Worm (Caenorhabditis elegans) whole organism, L3 larva: ENCODE measurements around the gene K11D9.3.

ENCODE experiments used
- ceh-28 ChIP-seq: fragments of 150-350 bp; optimal IDR thresholded peaks from 2 replicates; lab custom pipeline; 2014; ENCODE audit warnings: missing biosample characterization, missing genetic modification reagents, missing genetic modification characterization
- jun-1 ChIP-seq: fragments of 150-350 bp; optimal IDR thresholded peaks from 2 replicates; lab custom pipeline; 2014; ENCODE audit warnings: missing biosample characterization, missing genetic modification reagents, missing genetic modification characterization
- nhr-77 ChIP-seq: fragments of 150-350 bp; optimal IDR thresholded peaks from 2 replicates; lab custom pipeline; 2014; ENCODE audit warnings: missing biosample characterization, missing genetic modification characterization
- skn-1 ChIP-seq: fragments of 150-350 bp; optimal IDR thresholded peaks from 2 replicates; lab custom pipeline; 2014; ENCODE audit warnings: missing biosample characterization, missing genetic modification characterization
- snpc-4 ChIP-seq: fragments of 150-350 bp; optimal IDR thresholded peaks from 2 replicates; lab custom pipeline; 2014; ENCODE audit warnings: missing biosample characterization, missing genetic modification characterization
- unc-39 ChIP-seq: sonication (generic microtip); optimal IDR thresholded peaks from 4 replicates; lab custom pipeline; 2017; ENCODE audit warnings: missing biosample characterization, missing genetic modification characterization
- ztf-4 ChIP-seq: fragments of 150-350 bp; optimal IDR thresholded peaks from 2 replicates; lab custom pipeline; 2014; ENCODE audit warnings: missing biosample characterization, missing genetic modification characterization

DNA sequence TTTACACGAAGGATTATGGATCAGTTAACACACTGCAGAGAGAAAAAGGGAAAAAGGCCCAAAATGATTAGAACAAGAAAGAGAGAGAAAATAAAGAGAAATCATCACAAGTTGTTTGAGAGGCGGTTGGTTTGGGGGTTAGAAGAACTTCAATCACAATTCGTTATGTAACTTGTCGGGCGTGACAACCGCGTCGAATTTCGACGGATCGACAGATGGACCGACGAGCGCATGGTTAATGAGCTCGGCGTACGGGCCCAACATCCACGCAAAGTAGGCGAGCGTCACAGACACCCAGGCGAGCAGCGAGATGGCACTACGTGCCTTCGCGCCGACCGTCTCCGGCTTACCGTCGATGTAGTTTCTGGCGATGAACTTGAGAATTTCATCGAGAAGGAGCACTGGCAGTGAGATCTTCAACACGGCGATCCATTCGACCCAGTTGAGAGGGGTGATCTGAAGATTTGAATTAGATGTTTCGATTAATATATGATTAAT, 10.8 kb upstream of the K11D9.3 start:
- TF ChIP-seq skn-1 (no peak), unc-39 (no peak), ceh-28 (tag; lab: Kevin White, UChicago) (no peak), snpc-4 (tag; lab: Kevin White, UChicago) (no peak), ztf-4 (tag; lab: Kevin White, UChicago) (no peak), nhr-77 (tag; lab: Kevin White, UChicago) (no peak), jun-1 (tag; lab: Kevin White, UChicago) (no peak)
